Fruit fly (Drosophila melanogaster) whole organism, embryonic: ENCODE data around the gene aos.
A peak's percentile ranks its signal among the peaks of the same experiment; 100 is the strongest.

Source experiments
- BEAF-32 ChIP-seq: fragments of 200-800 bp; sonication (Bioruptor generic); optimal IDR thresholded peaks from 3 replicates; lab custom pipeline; 2017; ENCODE audit warnings: missing biosample characterization, missing genetic modification characterization, mild to moderate bottlenecking, moderate library complexity, missing genetic modification reagents
- CG10565 ChIP-seq: fragments of 200-800 bp; sonication (Bioruptor generic); optimal IDR thresholded peaks from 3 replicates; lab custom pipeline; 2016; ENCODE audit warnings: missing biosample characterization, mild to moderate bottlenecking, missing genetic modification characterization
- CG11085 ChIP-seq: fragments of 200-800 bp; sonication (Bioruptor generic); IDR thresholded peaks from 2 replicates; pipeline ENCODE4 v1.3.6; 2022; ENCODE audit warnings: missing biosample characterization, missing genetic modification characterization
- CG11504 ChIP-seq: fragments of 200-800 bp; sonication (Bioruptor generic); optimal IDR thresholded peaks from 3 replicates; lab custom pipeline; 2019; ENCODE audit warnings: missing biosample characterization, mild to moderate bottlenecking, missing genetic modification characterization, moderate library complexity
- CG12219 ChIP-seq: fragments of 200-800 bp; sonication (Bioruptor generic); optimal IDR thresholded peaks from 3 replicates; lab custom pipeline; 2018; ENCODE audit warnings: missing biosample characterization, mild to moderate bottlenecking, missing genetic modification characterization
- CG14965 ChIP-seq: fragments of 200-800 bp; sonication (Bioruptor generic); optimal IDR thresholded peaks from 2 replicates; lab custom pipeline; 2016; ENCODE audit warnings: missing biosample characterization, missing genetic modification characterization, borderline replicate concordance
- CG15269 ChIP-seq: fragments of 200-800 bp; sonication (Bioruptor generic); optimal IDR thresholded peaks from 2 replicates; lab custom pipeline; 2018; ENCODE audit warnings: missing biosample characterization, mild to moderate bottlenecking, missing genetic modification characterization, moderate library complexity
- CG15601 ChIP-seq: fragments of 200-800 bp; sonication (Bioruptor generic); optimal IDR thresholded peaks from 3 replicates; lab custom pipeline; 2019; ENCODE audit warnings: missing biosample characterization, mild to moderate bottlenecking, missing genetic modification characterization, moderate library complexity
- CG16815 ChIP-seq: fragments of 200-800 bp; sonication (Bioruptor generic); optimal IDR thresholded peaks from 3 replicates; lab custom pipeline; 2017; ENCODE audit warnings: missing biosample characterization, mild to moderate bottlenecking, missing genetic modification characterization
- CG17328 ChIP-seq: fragments of 200-800 bp; sonication (Bioruptor generic); IDR thresholded peaks from 2 replicates; pipeline ENCODE4 v1.3.6; 2022; ENCODE audit warnings: missing biosample characterization, missing genetic modification characterization
- CG31365 ChIP-seq: fragments of 200-800 bp; sonication (Bioruptor generic); optimal IDR thresholded peaks from 2 replicates; lab custom pipeline; 2018; ENCODE audit warnings: missing biosample characterization, mild to moderate bottlenecking, missing genetic modification characterization
- CG3163 ChIP-seq: fragments of 200-800 bp; sonication (Bioruptor generic); optimal IDR thresholded peaks from 3 replicates; lab custom pipeline; 2016; ENCODE audit warnings: missing biosample characterization, missing genetic modification characterization
- CG3838 ChIP-seq: fragments of 200-800 bp; sonication (Bioruptor generic); optimal IDR thresholded peaks from 3 replicates; lab custom pipeline; 2016; ENCODE audit warnings: missing biosample characterization, missing genetic modification characterization
- CG4360 ChIP-seq: fragments of 200-800 bp; sonication (Bioruptor generic); IDR thresholded peaks from 2 replicates; pipeline ENCODE4 v1.3.6; 2022; ENCODE audit warnings: missing biosample characterization, missing genetic modification characterization
- CG6765 ChIP-seq: fragments of 200-800 bp; sonication (Bioruptor generic); optimal IDR thresholded peaks from 3 replicates; lab custom pipeline; 2017; ENCODE audit warnings: missing biosample characterization, mild to moderate bottlenecking, missing genetic modification characterization
- CG6813 ChIP-seq: fragments of 200-800 bp; sonication (Bioruptor generic); optimal IDR thresholded peaks from 2 replicates; lab custom pipeline; 2017; ENCODE audit warnings: missing biosample characterization, missing genetic modification characterization, mild to moderate bottlenecking, moderate library complexity, missing genetic modification reagents
- CG7372 ChIP-seq: fragments of 200-800 bp; sonication (Bioruptor generic); IDR thresholded peaks from 2 replicates; pipeline ENCODE4 v1.3.6; 2022; ENCODE audit warnings: missing biosample characterization, missing genetic modification characterization
- CG7786 ChIP-seq: fragments of 200-800 bp; sonication (Bioruptor generic); optimal IDR thresholded peaks from 2 replicates; lab custom pipeline; 2016; ENCODE audit warnings: missing biosample characterization, missing genetic modification characterization
- CG7963 ChIP-seq: fragments of 200-800 bp; sonication (Bioruptor generic); IDR thresholded peaks from 3 replicates; pipeline ENCODE4 v1.3.6; 2022; ENCODE audit warnings: missing biosample characterization, missing genetic modification characterization; ENCODE audit not compliant: partially characterized antibody
- CG9797 ChIP-seq: fragments of 200-800 bp; sonication (Bioruptor generic); optimal IDR thresholded peaks from 3 replicates; lab custom pipeline; 2018; ENCODE audit warnings: missing biosample characterization, mild to moderate bottlenecking, missing genetic modification characterization
- Dbx ChIP-seq: fragments of 200-800 bp; sonication (Bioruptor generic); IDR thresholded peaks from 3 replicates; pipeline ENCODE4 v1.3.6; 2022; ENCODE audit warnings: missing biosample characterization, missing genetic modification characterization
- Deaf1 ChIP-seq: fragments of 200-800 bp; optimal IDR thresholded peaks from 3 replicates; lab custom pipeline; 2019; ENCODE audit warnings: missing biosample characterization, mild to moderate bottlenecking, missing genetic modification characterization, moderate library complexity
- Dek ChIP-seq: fragments of 200-800 bp; sonication (Bioruptor generic); optimal IDR thresholded peaks from 3 replicates; lab custom pipeline; 2019; ENCODE audit warnings: missing biosample characterization, mild to moderate bottlenecking, missing genetic modification characterization, moderate library complexity
- Eip74EF ChIP-seq, 2 experiments: fragments of 200-800 bp in 1 of 2; fragments of >200 bp in 1 of 2; sonication (Bioruptor generic) in 1 of 2; optimal IDR thresholded peaks; 2 replicates each; lab custom pipeline; 2017 to 2019; ENCODE audit warnings: missing biosample characterization in 2 of 2, missing genetic modification characterization in 2 of 2, mild to moderate bottlenecking in 1 of 2, moderate library complexity in 1 of 2
- Hey ChIP-seq: fragments of 200-800 bp; sonication (Bioruptor generic); optimal IDR thresholded peaks from 3 replicates; lab custom pipeline; 2018; ENCODE audit warnings: missing biosample characterization, mild to moderate bottlenecking, missing genetic modification characterization
- Oaz ChIP-seq: fragments of 200-800 bp; sonication (Bioruptor generic); IDR thresholded peaks from 2 replicates; pipeline ENCODE4 v1.3.6; 2022; ENCODE audit warnings: missing biosample characterization, missing genetic modification characterization
- Scr ChIP-seq: fragments of 200-800 bp; sonication (Bioruptor generic); IDR thresholded peaks from 2 replicates; pipeline ENCODE4 v1.3.6; 2022; ENCODE audit warnings: missing biosample characterization, missing genetic modification characterization; ENCODE audit not compliant: partially characterized antibody
- Sin3A ChIP-seq: fragments of >200 bp; optimal IDR thresholded peaks from 2 replicates; lab custom pipeline; 2018
- Vsx1 ChIP-seq: fragments of 200-800 bp; sonication (Bioruptor generic); optimal IDR thresholded peaks from 2 replicates; lab custom pipeline; 2017; ENCODE audit warnings: missing biosample characterization, mild to moderate bottlenecking, missing genetic modification characterization, missing genetic modification reagents
- amos ChIP-seq: fragments of 200-800 bp; sonication (Bioruptor generic); IDR thresholded peaks from 2 replicates; pipeline ENCODE4 v1.3.6; 2022; ENCODE audit warnings: missing biosample characterization, missing genetic modification characterization; ENCODE audit not compliant: partially characterized antibody
- az2 ChIP-seq: fragments of 200-800 bp; sonication (Bioruptor generic); optimal IDR thresholded peaks from 3 replicates; lab custom pipeline; 2016; ENCODE audit warnings: missing biosample characterization, missing genetic modification characterization
- bsh ChIP-seq, 2 experiments: fragments of 200-800 bp; sonication (Bioruptor generic); optimal IDR thresholded peaks; 2 replicates each; lab custom pipeline; 2017 to 2018; ENCODE audit warnings: mild to moderate bottlenecking in 2 of 2, missing biosample characterization in 2 of 2, missing genetic modification characterization in 2 of 2, moderate library complexity in 1 of 2
- cas ChIP-seq: fragments of 200-800 bp; sonication (Bioruptor generic); IDR thresholded peaks from 2 replicates; pipeline ENCODE4 v1.3.6; 2022; ENCODE audit warnings: missing biosample characterization, missing genetic modification characterization
- dm ChIP-seq: fragments of 200-800 bp; sonication (Bioruptor generic); optimal IDR thresholded peaks from 3 replicates; lab custom pipeline; 2016; ENCODE audit warnings: missing biosample characterization, missing genetic modification characterization
- dmrt11E ChIP-seq: fragments of 200-800 bp; sonication (Bioruptor generic); optimal IDR thresholded peaks from 3 replicates; lab custom pipeline; 2018; ENCODE audit warnings: missing biosample characterization, mild to moderate bottlenecking, missing genetic modification characterization, moderate library complexity
- eyg ChIP-seq: fragments of 200-800 bp; sonication (Bioruptor generic); optimal IDR thresholded peaks from 3 replicates; lab custom pipeline; 2016; ENCODE audit warnings: missing biosample characterization, missing genetic modification characterization
- fd102C ChIP-seq: fragments of 200-800 bp; sonication (Bioruptor generic); optimal IDR thresholded peaks from 2 replicates; lab custom pipeline; 2018; ENCODE audit warnings: missing biosample characterization, mild to moderate bottlenecking, missing genetic modification characterization, moderate library complexity
- gsb ChIP-seq: fragments of 200-800 bp; sonication (Bioruptor generic); IDR thresholded peaks from 2 replicates; pipeline ENCODE4 v1.3.6; 2022; ENCODE audit warnings: missing biosample characterization, missing genetic modification characterization
- her ChIP-seq: fragments of 200-800 bp; sonication (Bioruptor generic); optimal IDR thresholded peaks from 2 replicates; lab custom pipeline; 2016; ENCODE audit warnings: missing biosample characterization, missing genetic modification characterization
- ind ChIP-seq: fragments of 200-800 bp; sonication (Bioruptor generic); optimal IDR thresholded peaks from 3 replicates; lab custom pipeline; 2016; ENCODE audit warnings: missing biosample characterization, missing genetic modification characterization
- insv ChIP-seq, 2 experiments: fragments of 200-800 bp; sonication (Bioruptor generic); optimal IDR thresholded peaks; 3 replicates each; lab custom pipeline; 2016 to 2018; ENCODE audit warnings: missing biosample characterization in 2 of 2, missing genetic modification characterization in 2 of 2
- jumu ChIP-seq: fragments of 200-800 bp; sonication (Bioruptor generic); optimal IDR thresholded peaks from 3 replicates; lab custom pipeline; 2016; ENCODE audit warnings: missing biosample characterization, missing genetic modification characterization
- lab ChIP-seq: fragments of 200-800 bp; sonication (Bioruptor generic); optimal IDR thresholded peaks from 3 replicates; lab custom pipeline; 2017; ENCODE audit warnings: missing biosample characterization, missing genetic modification characterization, mild to moderate bottlenecking, moderate library complexity, missing genetic modification reagents
- mld ChIP-seq: fragments of 200-800 bp; sonication (Bioruptor generic); IDR thresholded peaks from 3 replicates; pipeline ENCODE4 v1.3.6; 2022; ENCODE audit warnings: missing biosample characterization, missing genetic modification characterization; ENCODE audit not compliant: partially characterized antibody
- nerfin-1 ChIP-seq: fragments of 200-800 bp; sonication (Bioruptor generic); optimal IDR thresholded peaks from 3 replicates; lab custom pipeline; 2019; ENCODE audit warnings: missing biosample characterization, mild to moderate bottlenecking, missing genetic modification characterization, moderate library complexity
- pros ChIP-seq: fragments of 200-800 bp; sonication (Bioruptor generic); optimal IDR thresholded peaks from 3 replicates; lab custom pipeline; 2019; ENCODE audit warnings: missing biosample characterization, mild to moderate bottlenecking, missing genetic modification characterization, moderate library complexity
- pum ChIP-seq: fragments of 200-800 bp; sonication (Bioruptor generic); optimal IDR thresholded peaks from 2 replicates; lab custom pipeline; 2016; ENCODE audit warnings: missing biosample characterization, missing genetic modification characterization
- pzg ChIP-seq: fragments of 200-800 bp; sonication (Bioruptor generic); optimal IDR thresholded peaks from 3 replicates; lab custom pipeline; 2018; ENCODE audit warnings: missing biosample characterization, mild to moderate bottlenecking, missing genetic modification characterization, moderate library complexity
- row ChIP-seq: fragments of 200-800 bp; sonication (Bioruptor generic); IDR thresholded peaks from 3 replicates; pipeline ENCODE4 v1.3.6; 2022; ENCODE audit warnings: missing biosample characterization, missing genetic modification characterization
- scrt ChIP-seq: fragments of 200-800 bp; sonication (Bioruptor generic); optimal IDR thresholded peaks from 2 replicates; lab custom pipeline; 2018; ENCODE audit warnings: missing biosample characterization, mild to moderate bottlenecking, missing genetic modification characterization, moderate library complexity
- tap ChIP-seq: fragments of 200-800 bp; optimal IDR thresholded peaks from 3 replicates; lab custom pipeline; 2019; ENCODE audit warnings: missing biosample characterization, mild to moderate bottlenecking, missing genetic modification characterization, moderate library complexity

Gene aos

DNA sequence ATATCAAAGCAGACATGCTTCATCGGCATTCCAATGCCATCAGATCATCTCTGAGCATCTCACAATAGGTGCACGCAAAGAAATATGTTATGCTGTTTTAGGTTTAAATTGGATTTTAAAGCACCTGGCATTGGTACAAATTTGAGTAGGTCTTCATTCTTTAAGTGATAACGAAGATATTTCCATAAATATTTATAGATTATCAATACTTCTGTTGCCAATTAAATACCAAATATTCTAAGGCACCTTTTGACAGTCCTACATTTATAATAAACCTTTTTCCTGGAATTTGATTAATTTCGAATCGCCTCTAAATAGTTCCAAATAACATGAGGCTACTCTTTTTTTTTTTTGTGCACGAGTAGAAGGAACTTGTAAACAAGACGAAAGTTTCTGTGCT, 9.3 kb downstream of the aos start (continued):
- TF ChIP-seq CG7786 (GFP tag; lab: Kevin White, UChicago), result no peak
- TF ChIP-seq pzg (GFP tag; lab: Kevin White, UChicago), result no peak
- no peak for TF ChIP-seq fd102C (GFP tag; lab: Kevin White, UChicago)
- TF ChIP-seq her (GFP tag; lab: Kevin White, UChicago), result no peak
- TF ChIP-seq dm, result no peak
- no peak for TF ChIP-seq tap
- peak; percentile 10 for TF ChIP-seq dmrt11E (tag; lab: Kevin White, UChicago)
- no peak for TF ChIP-seq CG3163 (GFP tag; lab: Kevin White, UChicago)
- no peak for TF ChIP-seq CG16815 (GFP tag; lab: Kevin White, UChicago)
- no peak for TF ChIP-seq Dbx (GFP tag; lab: Robert Waterston, UW)
- TF ChIP-seq amos, result no peak
- TF ChIP-seq CG15269 (tag; lab: Kevin White, UChicago), result peak; percentile 17
- no peak for TF ChIP-seq CG17328 (GFP tag; lab: Robert Waterston, UW)
- no peak for TF ChIP-seq CG7372 (GFP tag; lab: Robert Waterston, UW)
- TF ChIP-seq Sin3A (lab: Kevin White, UChicago), result no peak
- TF ChIP-seq Vsx1 (GFP tag; lab: Kevin White, UChicago), result no peak
- no peak for TF ChIP-seq ind (GFP tag; lab: Kevin White, UChicago)
- no peak for TF ChIP-seq cas (GFP tag; lab: Robert Waterston, UW)
- no peak for TF ChIP-seq mld
- no peak for TF ChIP-seq CG7963 (GFP tag; lab: Robert Waterston, UW)
- no peak for TF ChIP-seq CG10565
- peak; percentile 58 for TF ChIP-seq CG11504 (tag; lab: Kevin White, UChicago)
- TF ChIP-seq CG3838, result no peak
- TF ChIP-seq scrt, result no peak
- no peak for TF ChIP-seq CG6813 (GFP tag; lab: Kevin White, UChicago)
- peak; percentile 40 for TF ChIP-seq row (GFP tag; lab: Robert Waterston, UW)
- TF ChIP-seq Eip74EF (GFP tag; optimal IDR thresholded peaks at IDR 0.05; lab: Kevin White, UChicago), result no peak
- no peak for TF ChIP-seq pum (GFP tag; lab: Kevin White, UChicago)
- TF ChIP-seq lab (GFP tag; lab: Kevin White, UChicago), result peak; percentile 32
- TF ChIP-seq pros (GFP tag; lab: Kevin White, UChicago), result no peak
- no peak for TF ChIP-seq jumu
- no peak for TF ChIP-seq Deaf1 (tag; lab: Kevin White, UChicago)
- no peak for TF ChIP-seq Dek (tag; lab: Kevin White, UChicago)
- TF ChIP-seq BEAF-32, result no peak
- TF ChIP-seq az2 (GFP tag; lab: Kevin White, UChicago), result no peak
- TF ChIP-seq bsh (GFP tag; optimal IDR thresholded peaks at IDR 0.05; lab: Kevin White, UChicago), result peak in 1 of 2 experiments; percentile 45
- no peak for TF ChIP-seq CG11085 (GFP tag; lab: Robert Waterston, UW)
- TF ChIP-seq Oaz (GFP tag; lab: Robert Waterston, UW), result no peak
- TF ChIP-seq insv (GFP tag; optimal IDR thresholded peaks at IDR 0.05; lab: Kevin White, UChicago), result no peak
- TF ChIP-seq CG31365 (tag; lab: Kevin White, UChicago), result no peak
- no peak for TF ChIP-seq CG4360 (GFP tag; lab: Robert Waterston, UW)
- no peak for TF ChIP-seq Scr (GFP tag; lab: Robert Waterston, UW)
- no peak for TF ChIP-seq CG12219 (GFP tag; lab: Kevin White, UChicago)
- no peak for TF ChIP-seq Hey (tag; lab: Kevin White, UChicago)
- no peak for TF ChIP-seq eyg (GFP tag; lab: Kevin White, UChicago)
- TF ChIP-seq CG15601 (tag; lab: Kevin White, UChicago), result no peak
- no peak for TF ChIP-seq gsb (GFP tag; lab: Robert Waterston, UW)
- TF ChIP-seq CG14965 (GFP tag; lab: Kevin White, UChicago), result no peak
- TF ChIP-seq nerfin-1, result no peak
- TF ChIP-seq CG9797 (GFP tag; lab: Kevin White, UChicago), result no peak
- no peak for TF ChIP-seq CG6765 (GFP tag; lab: Kevin White, UChicago)
